Worm (Caenorhabditis elegans) whole organism, L1 larva: Measurements from ENCODE around the gene K10D11.3.

ENCODE experiments used
- F16B12.6 ChIP-seq: fragments of 150-350 bp; optimal IDR thresholded peaks from 2 replicates; lab custom pipeline; 2014; ENCODE audit warnings: missing biosample characterization, missing genetic modification characterization
- alr-1 ChIP-seq: fragments of 200-800 bp; sonication (Bioruptor generic); optimal IDR thresholded peaks from 2 replicates; lab custom pipeline; 2018; ENCODE audit warnings: borderline replicate concordance, mild to moderate bottlenecking, missing genetic modification characterization, missing compliant biosample characterization
- blmp-1 ChIP-seq: fragments of 150-350 bp; optimal IDR thresholded peaks from 2 replicates; lab custom pipeline; 2014; ENCODE audit warnings: missing biosample characterization, missing genetic modification characterization
- efl-1 ChIP-seq, 4 experiments: fragments of 150-350 bp; optimal IDR thresholded peaks in 3 of 4; peaks in 1 of 4; 1 replicate in 1 of 4; 2 replicates in 3 of 4; lab custom pipeline; 2014; ENCODE audit warnings: missing biosample characterization in 2 of 4, missing genetic modification characterization in 2 of 4, missing genetic modification reagents in 2 of 4
- hlh-4 ChIP-seq: sonication (generic microtip); optimal IDR thresholded peaks from 2 replicates; lab custom pipeline; 2016; ENCODE audit warnings: mild to moderate bottlenecking, missing genetic modification characterization, missing compliant biosample characterization
- nhr-28 ChIP-seq: fragments of 150-350 bp; optimal IDR thresholded peaks from 2 replicates; lab custom pipeline; 2014; ENCODE audit warnings: missing biosample characterization, missing genetic modification characterization
- nhr-84 ChIP-seq: sonication (generic microtip); optimal IDR thresholded peaks from 2 replicates; lab custom pipeline; 2017; ENCODE audit warnings: missing biosample characterization, missing genetic modification characterization
- snu-23 ChIP-seq: sonication (generic microtip); optimal IDR thresholded peaks from 2 replicates; lab custom pipeline; 2016; ENCODE audit warnings: missing genetic modification characterization, missing compliant biosample characterization
- unc-130 ChIP-seq: fragments of 150-350 bp; optimal IDR thresholded peaks from 2 replicates; lab custom pipeline; 2017; ENCODE audit warnings: missing biosample characterization, missing genetic modification characterization, inconsistent platforms

DNA sequence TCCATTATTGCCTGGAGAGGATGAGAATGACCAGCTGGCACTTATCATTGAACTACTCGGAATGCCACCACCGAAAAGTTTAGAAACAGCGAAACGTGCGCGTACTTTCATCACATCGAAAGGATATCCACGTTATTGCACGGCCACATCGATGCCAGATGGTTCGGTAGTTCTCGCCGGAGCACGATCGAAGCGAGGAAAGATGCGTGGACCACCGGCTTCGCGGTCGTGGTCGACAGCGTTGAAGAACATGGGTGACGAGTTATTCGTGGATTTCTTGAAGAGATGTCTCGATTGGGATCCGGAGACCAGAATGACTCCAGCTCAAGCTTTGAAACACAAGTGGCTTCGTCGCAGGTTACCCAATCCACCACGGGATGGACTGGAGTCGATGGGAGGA, 47.6 kb upstream of the K10D11.3 start:
- TF ChIP-seq alr-1 (no peak), unc-130 (tag; lab: Kevin White, UChicago) (no peak), efl-1 (optimal IDR thresholded peaks at IDR 0.05; lab: Kevin White, UChicago) (no peak), efl-1 (GFP tag; optimal IDR thresholded peaks at IDR 0.05 in 1 of 2; lab: Kevin White, UChicago) (no peak), hlh-4 (tag; lab: Kevin White, UChicago) (no peak), F16B12.6 (tag; lab: Kevin White, UChicago) (no peak), blmp-1 (tag; lab: Kevin White, UChicago) (no peak), snu-23 (GFP tag; lab: Kevin White, UChicago) (no peak), nhr-28 (tag; lab: Kevin White, UChicago) (no peak), nhr-84 (tag; lab: Kevin White, UChicago) (no peak)
